Worm (Caenorhabditis elegans) whole organism, L4 larva: ENCODE measurements around the gene nas-22.

ENCODE experiments used
- F10B5.3 ChIP-seq: sonication (generic microtip); optimal IDR thresholded peaks from 2 replicates; lab custom pipeline; 2016; ENCODE audit warnings: mild to moderate bottlenecking, missing genetic modification characterization, missing compliant biosample characterization
- F49E8.2 ChIP-seq: sonication (generic microtip); optimal IDR thresholded peaks from 2 replicates; lab custom pipeline; 2016; ENCODE audit warnings: missing compliant biosample characterization, mild to moderate bottlenecking, missing genetic modification characterization, borderline replicate concordance
- R02D3.7 ChIP-seq: fragments of 150-350 bp; sonication (generic microtip); optimal IDR thresholded peaks from 3 replicates; lab custom pipeline; 2014; ENCODE audit warnings: missing biosample characterization, missing genetic modification characterization
- ZK546.5 ChIP-seq, 2 experiments: sonication (generic microtip); optimal IDR thresholded peaks; 2 replicates each; lab custom pipeline; 2017; ENCODE audit warnings: missing biosample characterization in 2 of 2, missing genetic modification characterization in 2 of 2
- aha-1 ChIP-seq: fragments of 150-350 bp; peaks from one replicate; lab custom pipeline; 2014; ENCODE audit warnings: missing biosample characterization, missing genetic modification characterization
- aly-2 ChIP-seq: sonication (generic microtip); optimal IDR thresholded peaks from 2 replicates; lab custom pipeline; 2018; ENCODE audit warnings: missing biosample characterization, missing genetic modification characterization
- ama-1 ChIP-seq: fragments of 150-350 bp; optimal IDR thresholded peaks from 2 replicates; lab custom pipeline; 2014; ENCODE audit warnings: inconsistent platforms, mixed read lengths
- arid-1 ChIP-seq: fragments of 200-800 bp; sonication (Bioruptor generic); conservative IDR thresholded peaks from 2 replicates; pipeline ENCODE4 v1.3.6; 2022; ENCODE audit warnings: missing genetic modification reagents, missing genetic modification characterization, missing compliant biosample characterization
- attf-4 ChIP-seq: sonication (generic microtip); optimal IDR thresholded peaks from 3 replicates; lab custom pipeline; 2017; ENCODE audit warnings: missing biosample characterization, missing genetic modification characterization
- ceh-62 ChIP-seq: sonication (generic microtip); optimal IDR thresholded peaks from 2 replicates; lab custom pipeline; 2017; ENCODE audit warnings: missing biosample characterization, missing genetic modification characterization
- ces-1 ChIP-seq: fragments of 150-350 bp; sonication (generic microtip); optimal IDR thresholded peaks from 4 replicates; lab custom pipeline; 2014; ENCODE audit warnings: missing biosample characterization, missing genetic modification reagents, missing genetic modification characterization
- ctbp-1 ChIP-seq: fragments of 200-800 bp; sonication (Bioruptor generic); IDR thresholded peaks from 2 replicates; pipeline ENCODE4 v1.3.6; 2022; ENCODE audit warnings: missing genetic modification reagents, missing genetic modification characterization, missing compliant biosample characterization
- daf-12 ChIP-seq: fragments of 150-350 bp; optimal IDR thresholded peaks from 2 replicates; lab custom pipeline; 2014; ENCODE audit warnings: missing biosample characterization, missing genetic modification reagents, missing genetic modification characterization
- daf-16 ChIP-seq, 3 experiments: sonication (generic microtip); optimal IDR thresholded peaks; 2 replicates each; lab custom pipeline; 2016 to 2017; ENCODE audit warnings: missing genetic modification characterization in 3 of 3, missing genetic modification reagents in 3 of 3, mild to moderate bottlenecking in 2 of 3, missing compliant biosample characterization in 2 of 3, missing biosample characterization in 1 of 3, moderate library complexity in 1 of 3
- daf-19 ChIP-seq: fragments of 200-800 bp; sonication (Bioruptor generic); conservative IDR thresholded peaks from 2 replicates; pipeline ENCODE4 v1.3.6; 2022; ENCODE audit warnings: missing genetic modification characterization, missing compliant biosample characterization
- daf-8 ChIP-seq: fragments of 200-800 bp; sonication (Bioruptor generic); IDR thresholded peaks from 2 replicates; pipeline ENCODE4 v1.3.6; 2022; ENCODE audit warnings: missing genetic modification characterization, missing compliant biosample characterization
- dmd-6 ChIP-seq: fragments of 200-800 bp; sonication (Bioruptor generic); IDR thresholded peaks from 2 replicates; pipeline ENCODE4 v1.3.6; 2022; ENCODE audit warnings: missing genetic modification reagents, missing genetic modification characterization, missing compliant biosample characterization
- egl-43 ChIP-seq: fragments of 200-800 bp; sonication (Bioruptor generic); IDR thresholded peaks from 2 replicates; pipeline ENCODE4 v1.3.6; 2022; ENCODE audit warnings: missing genetic modification reagents, missing genetic modification characterization, missing compliant biosample characterization
- fkh-10 ChIP-seq: fragments of 150-350 bp; optimal IDR thresholded peaks from 2 replicates; lab custom pipeline; 2014; ENCODE audit warnings: missing biosample characterization, missing genetic modification reagents, missing genetic modification characterization
- hif-1 ChIP-seq, 2 experiments: sonication (generic microtip); optimal IDR thresholded peaks; 2 replicates each; lab custom pipeline; 2016 to 2017; ENCODE audit warnings: missing compliant biosample characterization in 2 of 2, missing genetic modification characterization in 2 of 2, missing genetic modification reagents in 2 of 2, missing genotype in 2 of 2, mild to moderate bottlenecking in 1 of 2
- hlh-11 ChIP-seq: fragments of 200-800 bp; sonication (Bioruptor generic); optimal IDR thresholded peaks from 2 replicates; lab custom pipeline; 2018; ENCODE audit warnings: mild to moderate bottlenecking, missing genetic modification characterization, missing compliant biosample characterization
- lin-38 ChIP-seq: fragments of 200-800 bp; sonication (Bioruptor generic); IDR thresholded peaks from 2 replicates; pipeline ENCODE4 v1.3.6; 2022; ENCODE audit warnings: missing genetic modification reagents, missing genetic modification characterization, missing compliant biosample characterization
- lir-3 ChIP-seq: sonication (generic microtip); optimal IDR thresholded peaks from 2 replicates; lab custom pipeline; 2016; ENCODE audit warnings: mild to moderate bottlenecking, missing genetic modification characterization, missing compliant biosample characterization
- madf-5 ChIP-seq, 2 experiments: fragments of 200-800 bp; sonication (Bioruptor generic); IDR thresholded peaks; 2 replicates each; pipeline ENCODE4 v1.3.6; 2022; ENCODE audit warnings: missing compliant biosample characterization in 2 of 2, missing genetic modification characterization in 2 of 2
- madf-9 ChIP-seq: fragments of 200-800 bp; sonication (Bioruptor generic); conservative IDR thresholded peaks from 2 replicates; pipeline ENCODE4 v1.3.6; 2022; ENCODE audit warnings: missing genetic modification reagents, missing genetic modification characterization, missing compliant biosample characterization
- mdl-1 ChIP-seq, 2 experiments: fragments of 150-350 bp in 1 of 2; sonication (generic microtip) in 1 of 2; optimal IDR thresholded peaks; 2 replicates each; lab custom pipeline; 2014 to 2017; ENCODE audit warnings: missing biosample characterization in 2 of 2, missing genetic modification characterization in 2 of 2
- mdt-29 ChIP-seq: fragments of 200-800 bp; sonication (Bioruptor generic); IDR thresholded peaks from 2 replicates; pipeline ENCODE4 v1.3.6; 2022; ENCODE audit warnings: missing genetic modification reagents, missing genetic modification characterization, missing compliant biosample characterization
- mes-2 ChIP-seq: sonication (generic microtip); optimal IDR thresholded peaks from 2 replicates; lab custom pipeline; 2016; ENCODE audit warnings: missing genotype, mild to moderate bottlenecking, missing genetic modification characterization, missing compliant biosample characterization; ENCODE audit not compliant: poor library complexity, severe bottlenecking
- mxl-2 ChIP-seq: fragments of 200-800 bp; sonication (Bioruptor generic); conservative IDR thresholded peaks from 2 replicates; pipeline ENCODE4 v1.3.6; 2022; ENCODE audit warnings: missing genetic modification reagents, missing genetic modification characterization, missing compliant biosample characterization
- mxl-3 ChIP-seq: fragments of 200-800 bp; sonication (Bioruptor generic); optimal IDR thresholded peaks from 2 replicates; lab custom pipeline; 2018; ENCODE audit warnings: mild to moderate bottlenecking, missing genetic modification characterization, missing compliant biosample characterization
- nhr-102 ChIP-seq: sonication (generic microtip); optimal IDR thresholded peaks from 2 replicates; lab custom pipeline; 2016; ENCODE audit warnings: mild to moderate bottlenecking, missing genetic modification characterization, moderate library complexity, missing compliant biosample characterization
- nhr-25 ChIP-seq: sonication (generic microtip); optimal IDR thresholded peaks from 2 replicates; lab custom pipeline; 2017; ENCODE audit warnings: missing genetic modification characterization, mild to moderate bottlenecking, missing compliant biosample characterization, antibody characterized with exemption, moderate library complexity, borderline replicate concordance; ENCODE audit not compliant: insufficient read depth
- nhr-48 ChIP-seq: sonication (generic microtip); optimal IDR thresholded peaks from 2 replicates; lab custom pipeline; 2016; ENCODE audit warnings: mild to moderate bottlenecking, missing genetic modification characterization, missing compliant biosample characterization
- pqm-1 ChIP-seq: sonication (generic microtip); optimal IDR thresholded peaks from 2 replicates; lab custom pipeline; 2017; ENCODE audit warnings: missing biosample characterization, missing genetic modification characterization
- sdz-12 ChIP-seq: fragments of 200-800 bp; sonication (Bioruptor generic); optimal IDR thresholded peaks from 2 replicates; lab custom pipeline; 2018; ENCODE audit warnings: mild to moderate bottlenecking, missing genetic modification characterization, missing compliant biosample characterization
- set-16 ChIP-seq: fragments of 200-800 bp; sonication (Bioruptor generic); IDR thresholded peaks from 2 replicates; pipeline ENCODE4 v1.3.6; 2022; ENCODE audit warnings: missing genetic modification reagents, missing genetic modification characterization, missing compliant biosample characterization
- spr-1 ChIP-seq: sonication (generic microtip); optimal IDR thresholded peaks from 2 replicates; lab custom pipeline; 2016; ENCODE audit warnings: mild to moderate bottlenecking, missing genetic modification characterization, missing compliant biosample characterization
- spr-3 ChIP-seq: fragments of 200-800 bp; sonication (Bioruptor generic); optimal IDR thresholded peaks from 2 replicates; lab custom pipeline; 2018; ENCODE audit warnings: mild to moderate bottlenecking, missing genetic modification characterization, missing compliant biosample characterization
- unc-39 ChIP-seq: sonication (generic microtip); optimal IDR thresholded peaks from 2 replicates; lab custom pipeline; 2017; ENCODE audit warnings: missing biosample characterization, missing genetic modification characterization
- unc-62 ChIP-seq, 3 experiments: fragments of 150-350 bp in 1 of 3; sonication (generic microtip); optimal IDR thresholded peaks in 2 of 3; peaks in 1 of 3; 1 replicate in 1 of 3; 2 replicates in 2 of 3; lab custom pipeline; 2014 to 2017; ENCODE audit warnings: missing biosample characterization in 3 of 3, missing genetic modification characterization in 3 of 3, missing genetic modification reagents in 3 of 3, missing genotype in 1 of 3
- vab-7 ChIP-seq: fragments of 200-800 bp; sonication (Bioruptor generic); IDR thresholded peaks from 2 replicates; pipeline ENCODE4 v1.3.6; 2022; ENCODE audit warnings: missing genetic modification reagents, missing genetic modification characterization, missing compliant biosample characterization
- zfp-3 ChIP-seq: fragments of 200-800 bp; sonication (Bioruptor generic); conservative IDR thresholded peaks from 2 replicates; pipeline ENCODE4 v1.3.6; 2022; ENCODE audit warnings: missing genetic modification reagents, missing genetic modification characterization, missing compliant biosample characterization
- zip-11 ChIP-seq: fragments of 200-800 bp; sonication (Bioruptor generic); IDR thresholded peaks from 2 replicates; pipeline ENCODE4 v1.3.6; 2022; ENCODE audit warnings: missing genetic modification characterization, missing compliant biosample characterization
- zip-2 ChIP-seq: fragments of 150-350 bp; optimal IDR thresholded peaks from 2 replicates; lab custom pipeline; 2014; ENCODE audit warnings: missing biosample characterization, missing genetic modification characterization
- ztf-11 ChIP-seq: fragments of 150-350 bp; optimal IDR thresholded peaks from 2 replicates; lab custom pipeline; 2014; ENCODE audit warnings: missing biosample characterization, missing genetic modification characterization

The nas-22 gene

ce11 chrV:11517789-11518188, 43.3 kb downstream of the nas-22 start, which contains the start of gene C55A6.4:
Gene C55A6.4 (minus strand): TSS chrV:11517889.
- TF ChIP-seq spr-3 (GFP tag; lab: Kevin White, UChicago) (no peak), lin-38 (GFP tag; lab: Robert Waterston, UW) (no peak), ama-1 (no peak), ces-1 (GFP tag; lab: Kevin White, UChicago) (no peak), madf-9 (GFP tag; lab: Robert Waterston, UW) (no peak), hlh-11 (tag; lab: Kevin White, UChicago) (no peak), nhr-25 (tag; lab: Kevin White, UChicago) (no peak)

- TF ChIP-seq daf-19 (GFP tag; lab: Robert Waterston, UW) (no peak), mxl-2 (GFP tag; lab: Robert Waterston, UW) (no peak), nhr-102 (tag; lab: Kevin White, UChicago) (no peak), madf-5 (GFP tag; IDR thresholded peaks at IDR 0.05; lab: Robert Waterston, UW) (no peak), aly-2 (tag; lab: Kevin White, UChicago) (no peak), unc-62 (GFP tag; optimal IDR thresholded peaks at IDR 0.05 in 1 of 2; lab: Kevin White, UChicago) (peak in 1 of 2 experiments; percentile 86), unc-62 (tag; optimal IDR thresholded peaks at IDR 0.05; lab: Kevin White, UChicago) (no peak), daf-16 (GFP tag; optimal IDR thresholded peaks at IDR 0.05; lab: Kevin White, UChicago) (no peak), daf-16 (tag; optimal IDR thresholded peaks at IDR 0.05; lab: Kevin White, UChicago) (peak; percentile 29), F10B5.3 (no peak), ces-1 (GFP tag; lab: Kevin White, UChicago) (no peak), aha-1 (no peak)
These were observed 45.7 kb downstream of the nas-22 start, which contains the start of the genes C55A6.11 and C55A6.7 for ce11 chrV:11520215-11520614. Gene C55A6.11 (plus strand): TSS chrV:11520515. Gene C55A6.7 (minus strand): TSS chrV:11520530.

- TF ChIP-seq ZK546.5 (tag; optimal IDR thresholded peaks at IDR 0.05; lab: Kevin White, UChicago) (no peak), aha-1 (peak; percentile 96), zfp-3 (GFP tag; lab: Robert Waterston, UW) (0 out of 2 replicates have a peak, but pooled peaks have one; percentile 45), fkh-10 (GFP tag; lab: Kevin White, UChicago) (peak; percentile 57), mdl-1 (tag; optimal IDR thresholded peaks at IDR 0.05; lab: Kevin White, UChicago) (peak in 1 of 2 experiments; percentile 52), ctbp-1 (GFP tag; lab: Robert Waterston, UW) (peak; percentile 84), daf-12 (tag; lab: Kevin White, UChicago) (no peak), attf-4 (no peak), vab-7 (GFP tag; lab: Robert Waterston, UW) (no peak), zip-2 (tag; lab: Kevin White, UChicago) (no peak), spr-1 (peak; percentile 67), F49E8.2 (tag; lab: Kevin White, UChicago) (peak; percentile 80), set-16 (no peak), ztf-11 (tag; lab: Kevin White, UChicago) (no peak), mdt-29 (GFP tag; lab: Robert Waterston, UW) (peak; percentile 82), nhr-102 (tag; lab: Kevin White, UChicago) (peak; percentile 91), dmd-6 (GFP tag; lab: Robert Waterston, UW) (peak; percentile 84), lir-3 (tag; lab: Kevin White, UChicago) (no peak), arid-1 (0 out of 2 replicates have a peak, but pooled peaks have one; percentile 18), R02D3.7 (tag; lab: Kevin White, UChicago) (no peak), mxl-3 (GFP tag; lab: Kevin White, UChicago) (peak; percentile 47), madf-9 (GFP tag; lab: Robert Waterston, UW) (peak; percentile 46; the same call in 1 of the 2 replicates), hlh-11 (tag; lab: Kevin White, UChicago) (peak; percentile 85), mes-2 (tag; lab: Kevin White, UChicago) (peak; percentile 90), egl-43 (GFP tag; lab: Robert Waterston, UW) (0 out of 2 replicates have a peak, but pooled peaks have one; percentile 46), pqm-1 (tag; lab: Kevin White, UChicago) (no peak), sdz-12 (GFP tag; lab: Kevin White, UChicago) (no peak), F10B5.3 (peak; percentile 73), zip-11 (GFP tag; lab: Robert Waterston, UW) (no peak), ceh-62 (tag; lab: Kevin White, UChicago) (no peak), mxl-2 (GFP tag; lab: Robert Waterston, UW) (no peak), nhr-48 (tag; lab: Kevin White, UChicago) (peak; percentile 75), unc-39 (tag; lab: Kevin White, UChicago) (no peak), hif-1 (tag; optimal IDR thresholded peaks at IDR 0.05; lab: Kevin White, UChicago) (peak in 1 of 2 experiments; percentile 45), daf-8 (no peak)
These were observed 46.9 kb downstream of the nas-22 start, which contains the start of gene pafo-1 for ce11 chrV:11521448-11521847. Gene pafo-1 (plus strand): TSS chrV:11521703.
